Fruit fly (Drosophila melanogaster): ENCODE data around the gene PDCD-5.

The PDCD-5 gene

DNA sequence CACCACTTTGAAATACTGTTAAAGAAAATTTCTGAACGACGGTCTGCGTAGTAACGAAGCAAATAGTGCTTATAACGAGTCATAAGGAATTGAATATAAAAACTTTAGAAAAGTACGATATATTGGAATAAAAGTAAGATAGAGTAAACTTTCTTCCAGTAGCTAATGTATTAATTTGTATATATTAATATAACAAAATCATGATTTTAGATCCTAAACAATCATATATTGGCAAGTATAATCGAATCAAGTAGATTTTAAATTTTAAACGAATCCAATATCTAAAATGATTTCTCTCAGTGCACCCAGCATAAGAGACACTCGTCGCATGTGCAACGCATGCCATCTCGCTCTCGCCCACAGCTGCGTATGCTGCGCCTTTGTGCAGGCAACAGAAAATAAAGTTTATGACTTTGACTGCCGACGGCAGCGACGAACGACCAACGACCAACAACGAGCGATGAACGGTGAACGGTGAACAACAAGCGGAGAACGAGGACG is 50.5 kb downstream of the PDCD-5 start (continued):
- no peak; the same call in 1 of the 2 replicates for TF ChIP-seq CG11294 (GFP tag; IDR thresholded peaks at IDR 0.05)
- peak; percentile 53 for TF ChIP-seq Sox102F (GFP tag; optimal IDR thresholded peaks at IDR 0.05)
- TF ChIP-seq cyc (GFP tag; optimal IDR thresholded peaks at IDR 0.05): peak; percentile 70
- peak; percentile 50 for TF ChIP-seq Blimp-1 (GFP tag; optimal IDR thresholded peaks at IDR 0.05)
- TF ChIP-seq Lpt (GFP tag; optimal IDR thresholded peaks at IDR 0.05): peak; percentile 28
- peak; percentile 46 for TF ChIP-seq Hr4 (GFP tag; optimal IDR thresholded peaks at IDR 0.05)
- peak; percentile 72 for TF ChIP-seq OdsH (GFP tag; optimal IDR thresholded peaks at IDR 0.05)
- no peak for TF ChIP-seq Eip93F (GFP tag; optimal IDR thresholded peaks at IDR 0.05)
- peak; percentile 28 for TF ChIP-seq Sox15 (GFP tag; optimal IDR thresholded peaks at IDR 0.05)
- TF ChIP-seq CG11902 (GFP tag; optimal IDR thresholded peaks at IDR 0.05): peak; percentile 64
- TF ChIP-seq Smox (GFP tag; optimal IDR thresholded peaks at IDR 0.05): peak; percentile 52
- TF ChIP-seq Sox14 (GFP tag; optimal IDR thresholded peaks at IDR 0.05): peak; percentile 50
- TF ChIP-seq CG6854 (GFP tag; optimal IDR thresholded peaks at IDR 0.05): peak; percentile 55
- peak; percentile 52 for TF ChIP-seq CG11762 (GFP tag; optimal IDR thresholded peaks at IDR 0.05; ENCODE audit: insufficient read depth)
- peak; percentile 91 for TF ChIP-seq svp (GFP tag)
- peak; percentile 55 for TF ChIP-seq CG8632 (GFP tag; optimal IDR thresholded peaks at IDR 0.05)
- peak; percentile 51 for TF ChIP-seq Eip75B (GFP tag; optimal IDR thresholded peaks at IDR 0.05)
- TF ChIP-seq achi (GFP tag; optimal IDR thresholded peaks at IDR 0.05): peak; percentile 72
- no peak for TF ChIP-seq Ets21C (GFP tag; optimal IDR thresholded peaks at IDR 0.05)
- TF ChIP-seq dsx (GFP tag; optimal IDR thresholded peaks at IDR 0.05; ENCODE audit: poor library complexity, severe bottlenecking): peak; percentile 70

Data from whole organism, prepupa.